Worm (Caenorhabditis elegans) whole organism, midembryonic: ENCODE measurements around the gene che-10.

Experiments
- flt-1 ChIP-seq: fragments of 200-800 bp; sonication (Bioruptor generic); IDR thresholded peaks from 2 replicates; pipeline ENCODE4 v1.3.6; 2022; ENCODE audit warnings: missing genetic modification characterization, missing compliant biosample characterization
- klf-2 ChIP-seq: fragments of 200-800 bp; sonication (Bioruptor generic); conservative IDR thresholded peaks from 2 replicates; pipeline ENCODE4 v1.3.6; 2022; ENCODE audit warnings: missing genetic modification reagents, missing genetic modification characterization, missing compliant biosample characterization
- tab-1 ChIP-seq: fragments of 200-800 bp; sonication (Bioruptor generic); IDR thresholded peaks from 2 replicates; pipeline ENCODE4 v1.3.6; 2022; ENCODE audit warnings: missing genetic modification characterization, missing compliant biosample characterization
- ztf-23 ChIP-seq: fragments of 200-800 bp; sonication (Bioruptor generic); IDR thresholded peaks from 2 replicates; pipeline ENCODE4 v1.3.6; 2022; ENCODE audit warnings: missing genetic modification reagents, missing genetic modification characterization, missing compliant biosample characterization
- ztf-29 ChIP-seq: fragments of 200-800 bp; sonication (Bioruptor generic); IDR thresholded peaks from 2 replicates; pipeline ENCODE4 v1.3.6; 2022; ENCODE audit warnings: missing genetic modification reagents, missing genetic modification characterization, missing compliant biosample characterization

DNA sequence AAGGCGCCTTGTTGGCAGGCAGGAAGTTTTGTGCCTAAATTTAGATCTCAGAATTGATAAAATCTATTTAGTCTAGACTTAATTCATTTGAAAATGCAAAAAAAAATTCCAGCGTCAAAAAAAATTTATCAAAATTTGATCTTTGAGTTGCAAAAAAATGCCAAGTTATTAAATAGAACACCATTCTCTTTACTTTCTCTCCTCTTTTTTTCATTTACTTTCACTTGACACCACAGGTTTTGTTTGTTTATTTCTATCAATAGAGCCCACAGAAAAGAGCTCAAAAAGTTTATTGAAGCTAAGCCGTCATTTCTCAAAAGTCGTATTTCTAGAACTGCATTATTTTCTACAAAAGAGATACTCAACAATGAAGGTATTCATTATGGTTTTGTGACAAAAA lies 25.4 kb downstream of the che-10 start, which contains the start of gene pqn-35:
- TF ChIP-seq klf-2 (GFP tag; lab: Robert Waterston, UW) (no peak), flt-1 (GFP tag; lab: Robert Waterston, UW) (no peak), ztf-23 (GFP tag; lab: Robert Waterston, UW) (no peak), tab-1 (GFP tag; lab: Robert Waterston, UW) (no peak), ztf-29 (GFP tag; lab: Robert Waterston, UW) (no peak)
